Worm (Caenorhabditis elegans): ENCODE measurements around the gene dhs-25.

dhs-25 gene

DNA sequence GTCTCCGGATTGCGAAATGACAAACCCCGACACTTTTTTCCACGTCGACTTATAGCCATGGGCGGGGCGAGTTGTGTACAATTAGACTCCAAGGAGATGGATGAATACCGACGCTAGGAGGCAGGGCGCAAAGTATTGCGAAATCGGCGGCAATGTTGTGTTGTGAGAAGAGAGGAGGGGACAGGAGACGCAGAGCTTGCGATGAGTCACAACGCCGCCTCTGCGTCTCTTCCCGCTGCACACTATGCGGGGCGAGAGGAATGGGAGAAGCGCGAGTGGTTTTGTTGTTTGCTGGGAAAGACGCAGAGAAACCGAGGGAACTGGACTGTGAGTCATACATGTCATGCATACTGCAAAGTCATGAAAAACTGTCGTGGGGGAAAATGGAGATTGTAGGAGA, 31.9 kb upstream of the dhs-25 start (continued):
- TF ChIP-seq ceh-28 (tag; optimal IDR thresholded peaks at IDR 0.05) (no peak), mxl-3 (GFP tag; optimal IDR thresholded peaks at IDR 0.05) (peak; percentile 93), ces-1 (GFP tag; optimal IDR thresholded peaks at IDR 0.05) (no peak), lsy-2 (tag; optimal IDR thresholded peaks at IDR 0.05) (peak; percentile 63 to 82), nhr-48 (tag; optimal IDR thresholded peaks at IDR 0.05) (peak; percentile 90), dve-1 (tag; optimal IDR thresholded peaks at IDR 0.05; ENCODE audit: insufficient read depth) (peak; percentile 97), T26A8.4 (GFP tag; IDR thresholded peaks at IDR 0.05) (peak; percentile 88), lim-7 (GFP tag; IDR thresholded peaks at IDR 0.05) (no peak), nhr-41 (GFP tag; IDR thresholded peaks at IDR 0.05) (peak; percentile 80; the same call in 1 of the 2 replicates), mdl-1 (tag; optimal IDR thresholded peaks at IDR 0.05) (peak; percentile 84 to 95), lir-3 (tag; optimal IDR thresholded peaks at IDR 0.05) (peak; percentile 10), unc-39 (tag; optimal IDR thresholded peaks at IDR 0.05) (no peak), F49E8.2 (tag; optimal IDR thresholded peaks at IDR 0.05; ENCODE audit: borderline replicate concordance) (no peak)

DNA sequence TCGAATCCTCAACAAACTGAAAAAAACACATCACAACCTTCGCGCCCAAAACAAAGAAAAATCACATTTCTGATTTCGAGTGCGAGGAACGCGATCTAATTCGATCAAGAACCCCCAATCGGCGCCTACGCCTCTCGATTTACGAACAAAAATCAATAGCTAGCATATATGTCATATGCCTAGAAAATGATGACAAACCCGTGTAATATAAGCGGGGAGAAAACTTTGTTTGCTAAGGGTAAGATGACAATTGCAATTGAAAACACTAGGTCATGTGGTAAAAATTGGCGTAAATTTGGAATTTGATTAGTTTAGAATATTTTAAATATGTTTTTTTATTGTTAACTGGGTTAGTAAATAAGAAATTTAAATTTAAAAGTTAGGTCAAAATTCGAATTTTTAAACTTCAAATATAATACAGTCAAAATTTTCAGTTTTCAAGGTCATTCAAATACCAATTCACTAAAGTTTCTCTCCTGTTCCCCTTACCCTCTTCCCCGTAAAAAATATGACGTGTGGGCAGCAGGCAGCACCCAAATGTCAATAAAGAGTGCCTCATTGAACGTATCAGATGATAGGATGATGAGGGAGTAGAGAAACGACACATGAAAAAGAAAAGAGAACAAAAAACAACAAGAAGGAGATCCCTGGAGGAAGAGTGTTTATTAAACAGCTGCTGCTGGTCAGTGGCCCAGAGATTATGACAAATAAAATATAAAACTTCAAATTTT, 29.8 kb upstream of the dhs-25 start:
- TF ChIP-seq ceh-20 (GFP tag; IDR thresholded peaks at IDR 0.05), result 0 out of 2 replicates have a peak, but pooled peaks have one; percentile 42
- TF ChIP-seq mep-1 (tag; optimal IDR thresholded peaks at IDR 0.05), result peak; percentile 68
- TF ChIP-seq F49E8.2 (tag; optimal IDR thresholded peaks at IDR 0.05; ENCODE audit: borderline replicate concordance), result no peak
- TF ChIP-seq hlh-11 (tag; optimal IDR thresholded peaks at IDR 0.05), result peak; percentile 86
- TF ChIP-seq aha-1 (tag), result peak; percentile 92
- peak; percentile 74 for TF ChIP-seq hlh-30 (tag; optimal IDR thresholded peaks at IDR 0.05; ENCODE audit: insufficient read depth)
- no peak for TF ChIP-seq F10B5.3 (tag; optimal IDR thresholded peaks at IDR 0.05)
- TF ChIP-seq nhr-25 (tag; optimal IDR thresholded peaks at IDR 0.05; ENCODE audit: borderline replicate concordance, insufficient read depth), result peak; percentile 45
- peak in 1 of 2 experiments; percentile 36 for TF ChIP-seq hif-1 (tag; optimal IDR thresholded peaks at IDR 0.05)
- TF ChIP-seq lsy-2 (tag; optimal IDR thresholded peaks at IDR 0.05), result peak; percentile 39 to 62
- peak; percentile 57 for TF ChIP-seq nhr-77 (tag; optimal IDR thresholded peaks at IDR 0.05)
- TF ChIP-seq nhr-6 (tag; optimal IDR thresholded peaks at IDR 0.05), result peak; percentile 26
- no peak for TF ChIP-seq ceh-28 (tag; optimal IDR thresholded peaks at IDR 0.05)
- TF ChIP-seq nhr-28 (tag; optimal IDR thresholded peaks at IDR 0.05), result peak; percentile 65
- peak; percentile 62 for TF ChIP-seq mes-2 (tag; optimal IDR thresholded peaks at IDR 0.05; ENCODE audit: poor library complexity, severe bottlenecking)
- no peak for TF ChIP-seq pha-4 (GFP tag; IDR thresholded peaks at IDR 0.05)
- peak; percentile 98 for TF ChIP-seq pha-4 (tag; optimal IDR thresholded peaks at IDR 0.05)
- TF ChIP-seq mdl-1 (tag; optimal IDR thresholded peaks at IDR 0.05), result peak in 1 of 2 experiments; percentile 67
- no peak for TF ChIP-seq ces-1 (GFP tag; optimal IDR thresholded peaks at IDR 0.05)
- peak; percentile 51 for TF ChIP-seq dmd-6 (GFP tag; IDR thresholded peaks at IDR 0.05)
- TF ChIP-seq T20F7.1 (GFP tag; optimal IDR thresholded peaks at IDR 0.05), result peak; percentile 0
- TF ChIP-seq daf-16 (GFP tag; optimal IDR thresholded peaks at IDR 0.05), result peak in 1 of 2 experiments; percentile 85
- TF ChIP-seq daf-16 (tag; optimal IDR thresholded peaks at IDR 0.05), result peak; percentile 53
- TF ChIP-seq nhr-48 (tag; optimal IDR thresholded peaks at IDR 0.05), result peak; percentile 44
- TF ChIP-seq lin-29 (GFP tag; IDR thresholded peaks at IDR 0.05), result no peak
- TF ChIP-seq dve-1 (tag; optimal IDR thresholded peaks at IDR 0.05; ENCODE audit: insufficient read depth), result peak; percentile 64
- 0 out of 2 replicates have a peak, but pooled peaks have one; percentile 21 for TF ChIP-seq mxl-2 (GFP tag; conservative IDR thresholded peaks at IDR 0.05)
- peak in 1 of 2 experiments; percentile 90 for TF ChIP-seq unc-62 (GFP tag; optimal IDR thresholded peaks at IDR 0.05 in 1 of 2)
- TF ChIP-seq unc-62 (tag; optimal IDR thresholded peaks at IDR 0.05), result no peak
- TF ChIP-seq hmg-1.1 (GFP tag; IDR thresholded peaks at IDR 0.05), result peak; percentile 48
- no peak for TF ChIP-seq lin-1 (GFP tag; IDR thresholded peaks at IDR 0.05)
- TF ChIP-seq daf-8 (GFP tag; IDR thresholded peaks at IDR 0.05), result no peak
- peak; percentile 49 for TF ChIP-seq lin-13 (GFP tag; optimal IDR thresholded peaks at IDR 0.05)
- TF ChIP-seq snpc-4 (tag; optimal IDR thresholded peaks at IDR 0.05), result no peak
- TF ChIP-seq nhr-11 (tag; optimal IDR thresholded peaks at IDR 0.05), result peak; percentile 40
- TF ChIP-seq pqm-1 (tag; optimal IDR thresholded peaks at IDR 0.05), result peak; percentile 25
